Fruit fly (Drosophila melanogaster): ENCODE results near the gene CG12355.
A peak's percentile ranks its signal among the peaks of the same experiment; 100 is the strongest.

CG12355 gene

DNA sequence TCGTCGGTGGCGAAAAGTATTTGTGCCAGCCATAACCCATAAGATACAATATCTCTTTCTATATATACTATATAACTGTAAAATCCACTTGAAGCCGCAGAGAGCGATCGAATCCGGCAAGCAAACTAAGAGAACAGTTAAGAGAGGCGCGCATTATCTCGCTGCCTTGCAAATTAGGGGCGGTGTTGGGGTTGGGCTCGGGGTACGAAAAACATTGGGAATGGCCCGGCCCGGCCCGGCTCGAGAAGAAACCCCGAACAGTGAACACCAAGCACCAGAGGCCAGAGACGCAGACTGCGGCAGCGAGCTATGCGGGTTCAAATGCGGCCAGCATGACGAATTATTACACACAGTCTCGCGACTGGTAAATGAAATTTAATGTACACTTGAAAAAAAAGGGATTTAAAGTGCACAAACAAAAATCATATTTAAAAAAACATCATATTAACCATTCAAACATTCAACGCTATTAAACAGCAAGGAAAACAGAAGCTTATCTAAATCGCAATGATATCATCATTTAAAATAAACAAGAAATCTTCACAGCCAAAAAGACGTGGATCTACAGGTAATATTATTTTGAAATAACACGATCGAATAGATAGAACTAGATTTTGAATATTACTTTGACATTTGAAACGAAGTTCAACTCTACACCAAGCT lies 37.1 kb upstream of the CG12355 start:
- TF ChIP-seq dmrt93B (GFP tag; optimal IDR thresholded peaks at IDR 0.05) (peak; percentile 67), h (GFP tag; optimal IDR thresholded peaks at IDR 0.05) (peak; percentile 55), fru (GFP tag; optimal IDR thresholded peaks at IDR 0.05) (peak; percentile 62), Vsx2 (GFP tag; optimal IDR thresholded peaks at IDR 0.05; ENCODE audit: partially characterized antibody) (no peak), Mio (GFP tag; optimal IDR thresholded peaks at IDR 0.05) (no peak), Hr78 (GFP tag; optimal IDR thresholded peaks at IDR 0.05) (no peak), CrebA (GFP tag; optimal IDR thresholded peaks at IDR 0.05; ENCODE audit: borderline replicate concordance) (peak; percentile 63), N (GFP tag; optimal IDR thresholded peaks at IDR 0.05) (no peak), rgr (GFP tag; optimal IDR thresholded peaks at IDR 0.05) (peak; percentile 23), Dfd (GFP tag; optimal IDR thresholded peaks at IDR 0.05) (no peak), CG32264 (GFP tag; optimal IDR thresholded peaks at IDR 0.05) (peak; percentile 13), Abd-B (GFP tag; optimal IDR thresholded peaks at IDR 0.05) (no peak), foxo (GFP tag; optimal IDR thresholded peaks at IDR 0.05) (peak in 1 of 2 experiments; percentile 53), Myc (optimal IDR thresholded peaks at IDR 0.05) (no peak), psq (GFP tag; optimal IDR thresholded peaks at IDR 0.05) (peak; percentile 21), sv (GFP tag; optimal IDR thresholded peaks at IDR 0.05) (no peak), brk (GFP tag; optimal IDR thresholded peaks at IDR 0.05) (peak; percentile 5), HLH106 (tag; optimal IDR thresholded peaks at IDR 0.05) (peak; percentile 71), dl (GFP tag; optimal IDR thresholded peaks at IDR 0.05; ENCODE audit: insufficient read depth in 1 of 2, partially characterized antibody in 2 of 2) (peak; percentile 58 to 72), Sp1 (GFP tag; optimal IDR thresholded peaks at IDR 0.05) (peak; percentile 26), pan (optimal IDR thresholded peaks at IDR 0.05) (no peak), Hr83 (GFP tag; optimal IDR thresholded peaks at IDR 0.05; ENCODE audit: poor library complexity, severe bottlenecking) (peak; percentile 28), Jra (GFP tag; optimal IDR thresholded peaks at IDR 0.05) (peak; percentile 25), Rel (GFP tag; optimal IDR thresholded peaks at IDR 0.05) (peak; percentile 90), Rel (tag; optimal IDR thresholded peaks at IDR 0.05) (peak; percentile 97), woc (GFP tag; optimal IDR thresholded peaks at IDR 0.05) (peak; percentile 37), GATAd (GFP tag; optimal IDR thresholded peaks at IDR 0.05) (no peak), Dif (GFP tag; optimal IDR thresholded peaks at IDR 0.05; ENCODE audit: partially characterized antibody) (peak; percentile 89), br (GFP tag; optimal IDR thresholded peaks at IDR 0.05) (peak; percentile 21), ey (GFP tag; optimal IDR thresholded peaks at IDR 0.05) (peak; percentile 36), sage (GFP tag; optimal IDR thresholded peaks at IDR 0.05) (peak; percentile 68), dsf (GFP tag; optimal IDR thresholded peaks at IDR 0.05; ENCODE audit: borderline replicate concordance) (no peak), tai (GFP tag; optimal IDR thresholded peaks at IDR 0.05) (peak; percentile 42)

dm6 chr3L:15531423-15532325 lies 36.3 kb upstream of the CG12355 start, which contains the start of gene CG43248:
TSS of gene CG43248 (minus strand) at chr3L:15531473.
- TF ChIP-seq rgr (GFP tag; optimal IDR thresholded peaks at IDR 0.05) = no peak
- no peak for TF ChIP-seq dmrt93B (GFP tag; optimal IDR thresholded peaks at IDR 0.05)
- TF ChIP-seq Sp1 (GFP tag; optimal IDR thresholded peaks at IDR 0.05) = no peak
- TF ChIP-seq CG32264 (GFP tag; optimal IDR thresholded peaks at IDR 0.05) = no peak
- no peak for TF ChIP-seq lola (GFP tag; optimal IDR thresholded peaks at IDR 0.05)
- no peak for TF ChIP-seq HLH106 (tag; optimal IDR thresholded peaks at IDR 0.05)
- TF ChIP-seq sv (GFP tag; optimal IDR thresholded peaks at IDR 0.05) = no peak
- TF ChIP-seq Hr83 (GFP tag; optimal IDR thresholded peaks at IDR 0.05; ENCODE audit: poor library complexity, severe bottlenecking) = no peak
- no peak for TF ChIP-seq CrebA (GFP tag; optimal IDR thresholded peaks at IDR 0.05; ENCODE audit: borderline replicate concordance)
- no peak for TF ChIP-seq fru (GFP tag; optimal IDR thresholded peaks at IDR 0.05)
- no peak for TF ChIP-seq Hr78 (GFP tag; optimal IDR thresholded peaks at IDR 0.05)
- TF ChIP-seq Jra (GFP tag; optimal IDR thresholded peaks at IDR 0.05) = no peak
- no peak for TF ChIP-seq dl (GFP tag; optimal IDR thresholded peaks at IDR 0.05; ENCODE audit: insufficient read depth in 1 of 2, partially characterized antibody in 2 of 2)

Data from whole organism, wandering third instar larva.